Fruit fly (Drosophila melanogaster) whole organism, wandering third instar larva: ENCODE results near the gene CG17190.

ENCODE experiments used
- Abd-B ChIP-seq: fragments of >200 bp; optimal IDR thresholded peaks from 2 replicates; lab custom pipeline; 2017; ENCODE audit warnings: missing biosample characterization, missing genetic modification characterization
- CG32264 ChIP-seq: fragments of 200-800 bp; sonication (Bioruptor generic); optimal IDR thresholded peaks from 2 replicates; lab custom pipeline; 2016; ENCODE audit warnings: missing biosample characterization, missing genetic modification characterization
- CG9705 ChIP-seq: fragments of 200-800 bp; sonication (Bioruptor generic); optimal IDR thresholded peaks from 2 replicates; lab custom pipeline; 2018; ENCODE audit warnings: missing biosample characterization, mild to moderate bottlenecking, missing genetic modification characterization
- CrebA ChIP-seq: fragments of 200-800 bp; sonication (Bioruptor generic); optimal IDR thresholded peaks from 2 replicates; lab custom pipeline; 2016; ENCODE audit warnings: missing biosample characterization, mild to moderate bottlenecking, missing genetic modification characterization, borderline replicate concordance
- Dfd ChIP-seq: fragments of >200 bp; optimal IDR thresholded peaks from 2 replicates; lab custom pipeline; 2017; ENCODE audit warnings: missing biosample characterization, missing genetic modification characterization
- Dif ChIP-seq: fragments of 200-275, 200-300 bp; sonication (Bioruptor generic); optimal IDR thresholded peaks from 2 replicates; lab custom pipeline; 2018; ENCODE audit warnings: missing biosample characterization, missing genetic modification characterization; ENCODE audit not compliant: partially characterized antibody
- GATAd ChIP-seq: sonication (Bioruptor generic); optimal IDR thresholded peaks from 2 replicates; lab custom pipeline; 2016; ENCODE audit warnings: missing biosample characterization, missing genetic modification characterization
- HLH106 ChIP-seq: fragments of 200-800 bp; optimal IDR thresholded peaks from 3 replicates; lab custom pipeline; 2019; ENCODE audit warnings: missing biosample characterization, mild to moderate bottlenecking, missing genetic modification characterization, moderate library complexity
- Hnf4 ChIP-seq: fragments of 200-800 bp; sonication (Bioruptor generic); optimal IDR thresholded peaks from 2 replicates; lab custom pipeline; 2016; ENCODE audit warnings: missing biosample characterization, mild to moderate bottlenecking, missing genetic modification characterization
- Hr83 ChIP-seq: fragments of 200-300 bp; sonication (Bioruptor generic); optimal IDR thresholded peaks from 2 replicates; lab custom pipeline; 2016; ENCODE audit warnings: missing biosample characterization, mild to moderate bottlenecking, missing genetic modification characterization, moderate library complexity; ENCODE audit not compliant: poor library complexity, severe bottlenecking
- Jra ChIP-seq: sonication (Bioruptor generic); optimal IDR thresholded peaks from 2 replicates; lab custom pipeline; 2016; ENCODE audit warnings: missing biosample characterization, missing genetic modification characterization
- Mio ChIP-seq: sonication (Bioruptor generic); optimal IDR thresholded peaks from 2 replicates; lab custom pipeline; 2016; ENCODE audit warnings: missing biosample characterization, missing genetic modification characterization
- Myc ChIP-seq: fragments of >200 bp; optimal IDR thresholded peaks from 2 replicates; lab custom pipeline; 2017
- N ChIP-seq: fragments of >200 bp; optimal IDR thresholded peaks from 2 replicates; lab custom pipeline; 2018; ENCODE audit warnings: missing biosample characterization, missing external identifiers, missing genetic modification characterization
- OdsH ChIP-seq: fragments of 200-800 bp; sonication (Bioruptor generic); optimal IDR thresholded peaks from 2 replicates; lab custom pipeline; 2016; ENCODE audit warnings: missing biosample characterization, mild to moderate bottlenecking, missing genetic modification characterization
- Rel ChIP-seq, 2 experiments: fragments of 200-800 bp; sonication (Bioruptor generic) in 1 of 2; optimal IDR thresholded peaks; 2 replicates in 1 of 2; 3 replicates in 1 of 2; lab custom pipeline; 2016 to 2019; ENCODE audit warnings: mild to moderate bottlenecking in 2 of 2, missing biosample characterization in 2 of 2, missing genetic modification characterization in 2 of 2, moderate library complexity in 1 of 2
- Sp1 ChIP-seq: fragments of 200-800 bp; sonication (Bioruptor generic); optimal IDR thresholded peaks from 3 replicates; lab custom pipeline; 2019; ENCODE audit warnings: missing biosample characterization, mild to moderate bottlenecking, missing genetic modification characterization, moderate library complexity
- Vsx2 ChIP-seq: fragments of 200-300, 225-300 bp; sonication (Bioruptor generic); optimal IDR thresholded peaks from 2 replicates; lab custom pipeline; 2018; ENCODE audit warnings: missing biosample characterization, missing genetic modification characterization; ENCODE audit not compliant: partially characterized antibody
- br ChIP-seq: fragments of 200-800 bp; sonication (Bioruptor generic); optimal IDR thresholded peaks from 2 replicates; lab custom pipeline; 2016; ENCODE audit warnings: missing biosample characterization, missing genetic modification characterization
- brk ChIP-seq: fragments of 200-800 bp; sonication (Bioruptor generic); optimal IDR thresholded peaks from 2 replicates; lab custom pipeline; 2016; ENCODE audit warnings: missing biosample characterization, mild to moderate bottlenecking, missing genetic modification characterization
- dl ChIP-seq, 2 experiments: fragments of 175-275, 200-275 bp in 1 of 2; fragments of 200-275 bp in 1 of 2; sonication (Bioruptor generic); optimal IDR thresholded peaks; lab custom pipeline; 2018; ENCODE audit warnings: mild to moderate bottlenecking in 2 of 2, missing biosample characterization in 2 of 2, missing genetic modification characterization in 2 of 2, moderate library complexity in 2 of 2; ENCODE audit not compliant: partially characterized antibody in 2 of 2, insufficient read depth in 1 of 2
- dmrt93B ChIP-seq: fragments of 200-800 bp; sonication (Bioruptor generic); optimal IDR thresholded peaks from 2 replicates; lab custom pipeline; 2018; ENCODE audit warnings: missing biosample characterization, mild to moderate bottlenecking, missing genetic modification characterization
- dsf ChIP-seq: sonication (Bioruptor generic); optimal IDR thresholded peaks from 2 replicates; lab custom pipeline; 2016; ENCODE audit warnings: missing biosample characterization, missing genetic modification characterization, borderline replicate concordance
- ey ChIP-seq: fragments of 200-800 bp; sonication (Bioruptor generic); optimal IDR thresholded peaks from 2 replicates; lab custom pipeline; 2016; ENCODE audit warnings: missing biosample characterization, missing genetic modification characterization
- foxo ChIP-seq, 2 experiments: fragments of 200-800 bp; sonication (Bioruptor generic); optimal IDR thresholded peaks; 2 replicates in 1 of 2; 3 replicates in 1 of 2; lab custom pipeline; 2016 to 2017; ENCODE audit warnings: missing biosample characterization in 2 of 2, missing genetic modification characterization in 2 of 2
- fru ChIP-seq: fragments of 200-800 bp; sonication (Bioruptor generic); optimal IDR thresholded peaks from 3 replicates; lab custom pipeline; 2016; ENCODE audit warnings: missing biosample characterization, mild to moderate bottlenecking, missing genetic modification characterization
- h ChIP-seq: fragments of 200-800 bp; sonication (Bioruptor generic); optimal IDR thresholded peaks from 3 replicates; lab custom pipeline; 2016; ENCODE audit warnings: missing biosample characterization, mild to moderate bottlenecking, missing genetic modification characterization
- jim ChIP-seq: fragments of 175-275, 200-325 bp; sonication (Bioruptor generic); optimal IDR thresholded peaks from 2 replicates; lab custom pipeline; 2016; ENCODE audit warnings: missing biosample characterization, mild to moderate bottlenecking, missing genetic modification characterization
- lola ChIP-seq: fragments of >200 bp; optimal IDR thresholded peaks from 2 replicates; lab custom pipeline; 2017; ENCODE audit warnings: missing biosample characterization, missing genetic modification characterization
- pan ChIP-seq: fragments of >200 bp; optimal IDR thresholded peaks from 2 replicates; lab custom pipeline; 2017
- psq ChIP-seq: fragments of 200-800 bp; sonication (Bioruptor generic); optimal IDR thresholded peaks from 3 replicates; lab custom pipeline; 2017; ENCODE audit warnings: missing biosample characterization, mild to moderate bottlenecking, missing genetic modification characterization, moderate library complexity
- rgr ChIP-seq: fragments of 200-800 bp; sonication (Bioruptor generic); optimal IDR thresholded peaks from 3 replicates; lab custom pipeline; 2016; ENCODE audit warnings: missing biosample characterization, mild to moderate bottlenecking, missing genetic modification characterization
- sage ChIP-seq: fragments of 200-800 bp; sonication (Bioruptor generic); optimal IDR thresholded peaks from 2 replicates; lab custom pipeline; 2016; ENCODE audit warnings: missing biosample characterization, mild to moderate bottlenecking, missing genetic modification characterization
- sv ChIP-seq: fragments of 200-800 bp; sonication (Bioruptor generic); optimal IDR thresholded peaks from 3 replicates; lab custom pipeline; 2016; ENCODE audit warnings: missing biosample characterization, missing genetic modification characterization
- tai ChIP-seq: sonication (Bioruptor generic); optimal IDR thresholded peaks from 2 replicates; lab custom pipeline; 2016; ENCODE audit warnings: missing biosample characterization, missing genetic modification characterization
- usp ChIP-seq: fragments of >200 bp; optimal IDR thresholded peaks from 2 replicates; lab custom pipeline; 2017; ENCODE audit warnings: missing biosample characterization, missing genetic modification characterization
- woc ChIP-seq: sonication (Bioruptor generic); optimal IDR thresholded peaks from 2 replicates; lab custom pipeline; 2016; ENCODE audit warnings: missing biosample characterization, mild to moderate bottlenecking, missing genetic modification characterization

The CG17190 gene

dm6 chr3R:20042457-20042856, 29.2 kb upstream of the CG17190 start, which contains the start of the genes CG33934 and Indy-2:
Gene CG33934, plus strand, starts transcription at chr3R:20042757.
Gene Indy-2, plus strand, starts transcription at chr3R:20042757.
- TF ChIP-seq tai (GFP tag; lab: Kevin White, UChicago): no peak
- no peak for TF ChIP-seq foxo (GFP tag; optimal IDR thresholded peaks at IDR 0.05; lab: Kevin White, UChicago)

DNA sequence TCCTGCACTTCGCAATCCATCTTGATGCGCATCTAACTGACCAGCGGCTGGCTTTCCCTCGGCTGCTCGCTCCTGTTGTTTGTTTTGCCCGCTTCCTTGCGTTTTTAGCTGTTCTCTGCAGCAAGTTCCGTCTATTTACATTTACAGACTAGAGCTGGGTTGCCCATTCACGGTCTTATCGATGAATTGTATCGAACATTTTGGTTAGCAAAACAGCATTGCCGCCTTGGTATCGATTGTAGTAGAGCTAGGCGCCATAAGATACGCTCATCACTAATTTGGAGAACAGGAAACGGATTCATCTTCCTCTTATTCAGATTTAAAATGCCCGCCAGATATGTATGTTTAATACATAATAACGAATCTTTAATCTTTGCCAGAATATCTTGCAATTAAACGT, 22.6 kb upstream of the CG17190 start, which contains the start of gene Regnase-1:
Gene Regnase-1 (minus strand): TSS at position 170 of the 400 bp plus-strand sequence.
- TF ChIP-seq CG9705: peak; percentile 90
- TF ChIP-seq Dfd (GFP tag; lab: Kevin White, UChicago): no peak
- peak; percentile 82 for TF ChIP-seq fru (GFP tag; lab: Kevin White, UChicago)
- no peak for TF ChIP-seq tai (GFP tag; lab: Kevin White, UChicago)
- peak; percentile 83 for TF ChIP-seq sv (GFP tag; lab: Kevin White, UChicago)
- peak in 1 of 2 experiments; percentile 80 for TF ChIP-seq foxo (GFP tag; optimal IDR thresholded peaks at IDR 0.05; lab: Kevin White, UChicago)
- no peak for TF ChIP-seq usp
- TF ChIP-seq ey: peak; percentile 57
- TF ChIP-seq Abd-B (GFP tag; lab: Kevin White, UChicago): no peak
- TF ChIP-seq Vsx2: no peak
- peak; percentile 21 for TF ChIP-seq dsf
- peak; percentile 84 for TF ChIP-seq OdsH (GFP tag; lab: Kevin White, UChicago)
- TF ChIP-seq Jra (GFP tag; lab: Kevin White, UChicago): peak; percentile 72
- TF ChIP-seq lola (GFP tag; lab: Kevin White, UChicago): no peak
- peak; percentile 84 for TF ChIP-seq Sp1 (GFP tag; lab: Kevin White, UChicago)
- peak; percentile 95 for TF ChIP-seq Hr83
- TF ChIP-seq GATAd: no peak
- peak; percentile 87 for TF ChIP-seq h
- TF ChIP-seq Myc: peak; percentile 4
- peak; percentile 88 for TF ChIP-seq dmrt93B (GFP tag; lab: Kevin White, UChicago)
- TF ChIP-seq br (GFP tag; lab: Kevin White, UChicago): peak; percentile 79
- TF ChIP-seq dl (GFP tag; optimal IDR thresholded peaks at IDR 0.05; lab: Kevin White, UChicago; ENCODE audit: insufficient read depth in 1 of 2, partially characterized antibody in 2 of 2): no peak
- TF ChIP-seq psq (GFP tag; lab: Kevin White, UChicago): peak; percentile 59
- peak; percentile 58 for TF ChIP-seq Mio
- no peak for TF ChIP-seq N (GFP tag; lab: Kevin White, UChicago)
- TF ChIP-seq rgr (GFP tag; lab: Kevin White, UChicago): peak; percentile 93
- TF ChIP-seq CG32264 (GFP tag; lab: Kevin White, UChicago): no peak
- TF ChIP-seq CrebA (GFP tag; lab: Kevin White, UChicago): no peak
- TF ChIP-seq woc: peak; percentile 23
- peak; percentile 81 for TF ChIP-seq HLH106 (tag; lab: Kevin White, UChicago)
- no peak for TF ChIP-seq Dif (GFP tag; lab: Kevin White, UChicago)

- TF ChIP-seq fru (GFP tag; lab: Kevin White, UChicago): no peak
- no peak for TF ChIP-seq Rel (GFP tag; optimal IDR thresholded peaks at IDR 0.05; lab: Kevin White, UChicago)
- no peak for TF ChIP-seq Rel (tag; optimal IDR thresholded peaks at IDR 0.05; lab: Kevin White, UChicago)
- no peak for TF ChIP-seq brk (GFP tag; lab: Kevin White, UChicago)
- peak; percentile 18 for TF ChIP-seq HLH106 (tag; lab: Kevin White, UChicago)
- TF ChIP-seq tai (GFP tag; lab: Kevin White, UChicago): no peak
Measured at dm6 chr3R:20031764-20032079, 18.4 kb upstream of the CG17190 start, which contains the start of gene idc. Gene idc, plus strand, starts transcription at chr3R:20031823.

- TF ChIP-seq CG9705 (peak; percentile 66), N (GFP tag; lab: Kevin White, UChicago) (no peak), foxo (GFP tag; optimal IDR thresholded peaks at IDR 0.05; lab: Kevin White, UChicago) (peak in 1 of 2 experiments; percentile 79), woc (peak; percentile 83), GATAd (peak; percentile 32), Hnf4 (GFP tag; lab: Kevin White, UChicago) (no peak), Vsx2 (no peak), ey (peak; percentile 59), sage (GFP tag; lab: Kevin White, UChicago) (no peak), fru (GFP tag; lab: Kevin White, UChicago) (peak; percentile 68), Dfd (GFP tag; lab: Kevin White, UChicago) (no peak), Mio (no peak), usp (no peak), br (GFP tag; lab: Kevin White, UChicago) (no peak), lola (GFP tag; lab: Kevin White, UChicago) (no peak), Dif (GFP tag; lab: Kevin White, UChicago) (no peak), pan (lab: Kevin White, UChicago) (no peak), h (no peak), OdsH (GFP tag; lab: Kevin White, UChicago) (peak; percentile 58), dsf (no peak), sv (GFP tag; lab: Kevin White, UChicago) (peak; percentile 65), dl (GFP tag; optimal IDR thresholded peaks at IDR 0.05; lab: Kevin White, UChicago; ENCODE audit: insufficient read depth in 1 of 2, partially characterized antibody in 2 of 2) (no peak), tai (GFP tag; lab: Kevin White, UChicago) (no peak), Hr83 (no peak), CrebA (GFP tag; lab: Kevin White, UChicago) (no peak), Jra (GFP tag; lab: Kevin White, UChicago) (no peak), brk (GFP tag; lab: Kevin White, UChicago) (no peak), psq (GFP tag; lab: Kevin White, UChicago) (peak; percentile 64), HLH106 (tag; lab: Kevin White, UChicago) (peak; percentile 84), CG32264 (GFP tag; lab: Kevin White, UChicago) (no peak), jim (peak; percentile 66)
Measured at dm6 chr3R:20031043-20031763, 17.9 kb upstream of the CG17190 start, which contains the start of gene trem. Gene trem, minus strand, starts transcription at chr3R:20031309.
